Fruit fly (Drosophila melanogaster): ENCODE results near the gene Acsf3.
A peak's percentile ranks its signal among the peaks of the same experiment; 100 is the strongest.

Gene Acsf3

DNA sequence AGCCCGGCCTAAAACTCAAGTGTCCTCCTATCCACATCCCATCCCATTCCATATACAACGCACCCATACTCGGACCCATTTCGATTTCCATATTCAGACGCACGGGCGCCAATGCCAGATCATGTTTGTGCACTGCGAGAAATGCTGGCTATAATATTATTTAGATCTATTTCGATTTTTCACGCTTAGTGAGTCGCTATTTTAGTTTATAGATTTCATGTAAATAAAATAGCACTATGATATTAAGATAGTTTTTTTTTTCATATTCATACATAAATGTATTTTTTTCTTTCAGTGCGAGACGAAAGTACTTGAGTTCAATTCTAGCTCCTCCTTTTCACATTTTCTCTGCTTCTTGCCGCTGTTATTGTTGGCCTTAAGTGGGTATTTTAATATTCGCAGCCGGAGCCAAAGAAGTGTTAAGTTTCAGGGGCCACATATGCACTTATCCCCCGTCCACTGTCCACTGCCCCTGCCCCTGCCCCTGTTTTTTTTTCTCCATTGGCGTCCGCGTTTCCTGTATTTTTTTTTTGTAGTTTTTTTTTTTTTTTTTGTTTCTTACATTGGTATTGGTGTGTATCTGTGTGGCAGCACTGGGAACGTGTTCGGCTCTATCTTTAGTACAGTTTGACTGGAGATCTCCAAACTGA is 36.9 kb upstream of the Acsf3 start (continued):
- TF ChIP-seq ewg (GFP tag; optimal IDR thresholded peaks at IDR 0.05) (peak; percentile 54), CG3407 (GFP tag; optimal IDR thresholded peaks at IDR 0.05) (peak; percentile 69), CG2678 (tag; optimal IDR thresholded peaks at IDR 0.05) (peak; percentile 82), CG6254 (GFP tag; optimal IDR thresholded peaks at IDR 0.05) (peak; percentile 81), tll (GFP tag; optimal IDR thresholded peaks at IDR 0.05) (no peak), Dad (GFP tag; optimal IDR thresholded peaks at IDR 0.05) (peak; percentile 34), CG10462 (GFP tag; optimal IDR thresholded peaks at IDR 0.05) (peak; percentile 74), CG32772 (GFP tag; IDR thresholded peaks at IDR 0.05) (no peak; the same call in 1 of the 2 replicates), Atf6 (GFP tag; IDR thresholded peaks at IDR 0.05) (no peak), knrl (GFP tag; IDR thresholded peaks at IDR 0.05; ENCODE audit: partially characterized antibody) (no peak), hb (GFP tag; IDR thresholded peaks at IDR 0.05; ENCODE audit: partially characterized antibody) (no peak), Neu2 (GFP tag; optimal IDR thresholded peaks at IDR 0.05; ENCODE audit: borderline replicate concordance) (no peak), Camta (GFP tag; optimal IDR thresholded peaks at IDR 0.05) (peak; percentile 45), CG7928 (GFP tag; optimal IDR thresholded peaks at IDR 0.05) (no peak), nom (GFP tag; optimal IDR thresholded peaks at IDR 0.05) (peak; percentile 92), Side (GFP tag; optimal IDR thresholded peaks at IDR 0.05) (peak; percentile 26), CG1603 (tag; optimal IDR thresholded peaks at IDR 0.05) (peak; percentile 31), esg (GFP tag; conservative IDR thresholded peaks at IDR 0.05) (peak; percentile 59), Pdp1 (GFP tag; optimal IDR thresholded peaks at IDR 0.05) (peak; percentile 30 to 51), Jarid2 (GFP tag; optimal IDR thresholded peaks at IDR 0.05) (peak; percentile 26), CG16863 (GFP tag; optimal IDR thresholded peaks at IDR 0.05) (peak; percentile 60), CG15479 (GFP tag; optimal IDR thresholded peaks at IDR 0.05) (no peak), seq (GFP tag; IDR thresholded peaks at IDR 0.05) (no peak), CG11695 (GFP tag; IDR thresholded peaks at IDR 0.05) (peak; percentile 66; the same call in 2 of the 3 replicates), bcd (GFP tag; optimal IDR thresholded peaks at IDR 0.05) (peak; percentile 67), zfh2 (GFP tag; optimal IDR thresholded peaks at IDR 0.05) (no peak), PHDP (tag; optimal IDR thresholded peaks at IDR 0.05) (peak; percentile 76), bigmax (GFP tag; optimal IDR thresholded peaks at IDR 0.05) (no peak), CG7357 (GFP tag; IDR thresholded peaks at IDR 0.05) (peak; percentile 52; the same call in 1 of the 3 replicates), MBD-R2 (GFP tag; IDR thresholded peaks at IDR 0.05) (no peak), zen2 (GFP tag; IDR thresholded peaks at IDR 0.05; ENCODE audit: partially characterized antibody) (no peak), CG6272 (GFP tag; IDR thresholded peaks at IDR 0.05) (peak; percentile 56; the same call in 1 of the 2 replicates), CG12155 (GFP tag; optimal IDR thresholded peaks at IDR 0.05) (peak; percentile 56), CG11560 (tag; IDR thresholded peaks at IDR 0.05) (0 out of 3 replicates have a peak, but pooled peaks have one; percentile 34), psq (GFP tag; optimal IDR thresholded peaks at IDR 0.05) (peak; percentile 17), jing (GFP tag; optimal IDR thresholded peaks at IDR 0.05) (peak; percentile 40), CkIIα-i1 (GFP tag; IDR thresholded peaks at IDR 0.05) (no peak), CG10209 (GFP tag; optimal IDR thresholded peaks at IDR 0.05) (peak; percentile 76), Doc2 (GFP tag; IDR thresholded peaks at IDR 0.05) (no peak), CG30020 (tag; optimal IDR thresholded peaks at IDR 0.05) (no peak), tap (tag; optimal IDR thresholded peaks at IDR 0.05) (peak; percentile 29), slbo (GFP tag; IDR thresholded peaks at IDR 0.05) (no peak), odd (GFP tag; optimal IDR thresholded peaks at IDR 0.05) (peak; percentile 63), HmgZ (tag; optimal IDR thresholded peaks at IDR 0.05) (peak; percentile 15), CG10321 (GFP tag; IDR thresholded peaks at IDR 0.05) (no peak), ind (GFP tag; optimal IDR thresholded peaks at IDR 0.05) (peak; percentile 66), repo (GFP tag; optimal IDR thresholded peaks at IDR 0.05) (peak; percentile 41), trh (GFP tag; optimal IDR thresholded peaks at IDR 0.05) (peak; percentile 21), CG14050 (GFP tag; IDR thresholded peaks at IDR 0.05) (peak; percentile 30; the same call in 2 of the 3 replicates)
